Fruit fly (Drosophila melanogaster): Measurements from ENCODE around the gene rin.

dm6 chr3R:13659865-13660738 lies 13.3 kb downstream of the rin start, which contains the start of gene Hrb87F:
- no peak for TF ChIP-seq usp (GFP tag; optimal IDR thresholded peaks at IDR 0.05)
- TF ChIP-seq Dfd (GFP tag; optimal IDR thresholded peaks at IDR 0.05): no peak
- TF ChIP-seq OdsH (GFP tag; optimal IDR thresholded peaks at IDR 0.05): no peak
- no peak for TF ChIP-seq tai (GFP tag; optimal IDR thresholded peaks at IDR 0.05)
- TF ChIP-seq N (GFP tag; optimal IDR thresholded peaks at IDR 0.05): no peak
- TF ChIP-seq psq (GFP tag; optimal IDR thresholded peaks at IDR 0.05): no peak
- no peak for TF ChIP-seq ey (GFP tag; optimal IDR thresholded peaks at IDR 0.05)
